Worm (Caenorhabditis elegans) whole organism, young adult: ENCODE measurements around the gene acdh-8.

ENCODE experiments used
- C06A6.2 ChIP-seq: fragments of 200-800 bp; sonication (Bioruptor generic); conservative IDR thresholded peaks from 2 replicates; pipeline ENCODE4 v1.3.6; 2022; ENCODE audit warnings: missing genetic modification characterization, missing compliant biosample characterization
- egl-44 ChIP-seq: fragments of 200-800 bp; sonication (Bioruptor generic); IDR thresholded peaks from 2 replicates; pipeline ENCODE4 v1.3.6; 2022; ENCODE audit warnings: missing genetic modification reagents, missing genetic modification characterization, missing compliant biosample characterization
- egrh-3 ChIP-seq: fragments of 200-800 bp; sonication (Bioruptor generic); IDR thresholded peaks from 2 replicates; pipeline ENCODE4 v1.3.6; 2022; ENCODE audit warnings: missing genetic modification reagents, missing genetic modification characterization, missing compliant biosample characterization
- him-1 ChIP-seq: sonication (generic microtip); optimal IDR thresholded peaks from 2 replicates; lab custom pipeline; 2016; ENCODE audit warnings: missing genotype, missing genetic modification reagents, missing genetic modification characterization, missing compliant biosample characterization
- nhr-90 ChIP-seq: sonication (generic microtip); optimal IDR thresholded peaks from 2 replicates; lab custom pipeline; 2016; ENCODE audit warnings: missing genotype, mild to moderate bottlenecking, missing genetic modification characterization, missing compliant biosample characterization
- unc-62 ChIP-seq: fragments of 150-350 bp; optimal IDR thresholded peaks from 2 replicates; lab custom pipeline; 2014; ENCODE audit warnings: missing biosample characterization, missing genetic modification reagents, missing genetic modification characterization
- xnd-1 ChIP-seq: sonication (generic microtip); optimal IDR thresholded peaks from 2 replicates; lab custom pipeline; 2016; ENCODE audit warnings: missing genotype, missing genetic modification reagents, missing genetic modification characterization, missing compliant biosample characterization

ce11 chrII:5785504-5785903 is 8.8 kb upstream of the acdh-8 start:
- TF ChIP-seq nhr-90, result no peak
- no peak for TF ChIP-seq C06A6.2 (GFP tag; lab: Robert Waterston, UW)
- no peak for TF ChIP-seq unc-62 (GFP tag; lab: Kevin White, UChicago)
- TF ChIP-seq egrh-3, result no peak
- TF ChIP-seq him-1 (tag; lab: Kevin White, UChicago), result no peak
- TF ChIP-seq egl-44 (GFP tag; lab: Robert Waterston, UW), result no peak
- TF ChIP-seq xnd-1 (tag; lab: Kevin White, UChicago), result no peak
